Fruit fly (Drosophila melanogaster): ENCODE data around the gene FarO.

FarO gene

dm6 chrX:2162130-2162907 is 41.3 kb downstream of the FarO start, which contains the start of the genes Cyp4d1 and CG3630:
Gene Cyp4d1 (minus strand): TSS chrX:2162180.
Gene CG3630 (plus strand): TSS chrX:2162196.
- TF ChIP-seq Hr78 (GFP tag; optimal IDR thresholded peaks at IDR 0.05) (peak in 1 of 2 experiments; percentile 14), run (tag; optimal IDR thresholded peaks at IDR 0.05) (no peak), chinmo (GFP tag; IDR thresholded peaks at IDR 0.05; ENCODE audit: partially characterized antibody) (0 out of 4 replicates have a peak, but pooled peaks have one; percentile 11), CG34376 (GFP tag; optimal IDR thresholded peaks at IDR 0.05) (peak; percentile 12), sd (tag; optimal IDR thresholded peaks at IDR 0.05) (peak; percentile 77), sr (GFP tag; IDR thresholded peaks at IDR 0.05) (0 out of 3 replicates have a peak, but pooled peaks have one; percentile 11), CG8478 (optimal IDR thresholded peaks at IDR 0.05) (no peak), Nf-YA (GFP tag; IDR thresholded peaks at IDR 0.05) (no peak), Pdp1 (GFP tag; optimal IDR thresholded peaks at IDR 0.05) (peak in 1 of 2 experiments; percentile 56), CG12769 (tag; optimal IDR thresholded peaks at IDR 0.05) (peak; percentile 86)

dm6 chrX:2161020-2161419 is 42.6 kb downstream of the FarO start:
- TF ChIP-seq amos (GFP tag; IDR thresholded peaks at IDR 0.05; ENCODE audit: partially characterized antibody) (no peak), Fer3 (tag; optimal IDR thresholded peaks at IDR 0.05) (peak; percentile 23), pita (GFP tag; optimal IDR thresholded peaks at IDR 0.05) (no peak), CG14014 (GFP tag; IDR thresholded peaks at IDR 0.05) (peak; percentile 30; the same call in 1 of the 2 replicates), abd-A (tag; optimal IDR thresholded peaks at IDR 0.05) (no peak), gfzf (GFP tag; optimal IDR thresholded peaks at IDR 0.05) (no peak), CG7839 (tag; optimal IDR thresholded peaks at IDR 0.05) (peak; percentile 18), CG7928 (GFP tag; optimal IDR thresholded peaks at IDR 0.05) (no peak), CG18599 (GFP tag; optimal IDR thresholded peaks at IDR 0.05) (peak; percentile 72), stwl (tag; optimal IDR thresholded peaks at IDR 0.05) (no peak), Sry-δ (GFP tag; optimal IDR thresholded peaks at IDR 0.05) (no peak), CG7745 (tag; optimal IDR thresholded peaks at IDR 0.05) (no peak), CG14050 (GFP tag; IDR thresholded peaks at IDR 0.05) (no peak), C15 (GFP tag; IDR thresholded peaks at IDR 0.05) (no peak), BtbVII (GFP tag; optimal IDR thresholded peaks at IDR 0.05) (peak; percentile 23), CG18476 (GFP tag; optimal IDR thresholded peaks at IDR 0.05) (no peak), twi (tag; optimal IDR thresholded peaks at IDR 0.05) (no peak), CG15514 (GFP tag; optimal IDR thresholded peaks at IDR 0.05) (peak; percentile 30), CG15479 (GFP tag; optimal IDR thresholded peaks at IDR 0.05) (no peak), Hand (GFP tag; optimal IDR thresholded peaks at IDR 0.05) (peak; percentile 30), grn (GFP tag; optimal IDR thresholded peaks at IDR 0.05) (peak; percentile 85), sr (GFP tag; IDR thresholded peaks at IDR 0.05) (no peak), CG13296 (GFP tag; optimal IDR thresholded peaks at IDR 0.05) (peak; percentile 15), CG8290 (GFP tag; optimal IDR thresholded peaks at IDR 0.05) (no peak), CG8290 (tag; optimal IDR thresholded peaks at IDR 0.05) (peak in 1 of 2 experiments; percentile 71), seq (GFP tag; IDR thresholded peaks at IDR 0.05) (no peak), CG3847 (GFP tag; IDR thresholded peaks at IDR 0.05) (no peak), CG10543 (GFP tag; optimal IDR thresholded peaks at IDR 0.05) (peak; percentile 48), Adf1 (GFP tag; IDR thresholded peaks at IDR 0.05) (no peak), HmgZ (tag; optimal IDR thresholded peaks at IDR 0.05) (peak; percentile 66), CG2678 (tag; optimal IDR thresholded peaks at IDR 0.05) (peak; percentile 39), CG32532 (GFP tag; IDR thresholded peaks at IDR 0.05) (peak; percentile 37; the same call in 1 of the 2 replicates), Sox100B (GFP tag; optimal IDR thresholded peaks at IDR 0.05) (no peak), Ada2b (GFP tag; IDR thresholded peaks at IDR 0.05) (0 out of 2 replicates have a peak, but pooled peaks have one; percentile 10), sd (tag; optimal IDR thresholded peaks at IDR 0.05) (peak; percentile 37), CG9932 (GFP tag; IDR thresholded peaks at IDR 0.05) (peak; percentile 37; the same call in 1 of the 2 replicates), CG12391 (tag; optimal IDR thresholded peaks at IDR 0.05) (no peak), Ets97D (GFP tag; optimal IDR thresholded peaks at IDR 0.05) (no peak), mld (GFP tag; IDR thresholded peaks at IDR 0.05; ENCODE audit: partially characterized antibody) (no peak)
